Worm (Caenorhabditis elegans): ENCODE measurements around the gene srt-4.

The srt-4 gene

DNA sequence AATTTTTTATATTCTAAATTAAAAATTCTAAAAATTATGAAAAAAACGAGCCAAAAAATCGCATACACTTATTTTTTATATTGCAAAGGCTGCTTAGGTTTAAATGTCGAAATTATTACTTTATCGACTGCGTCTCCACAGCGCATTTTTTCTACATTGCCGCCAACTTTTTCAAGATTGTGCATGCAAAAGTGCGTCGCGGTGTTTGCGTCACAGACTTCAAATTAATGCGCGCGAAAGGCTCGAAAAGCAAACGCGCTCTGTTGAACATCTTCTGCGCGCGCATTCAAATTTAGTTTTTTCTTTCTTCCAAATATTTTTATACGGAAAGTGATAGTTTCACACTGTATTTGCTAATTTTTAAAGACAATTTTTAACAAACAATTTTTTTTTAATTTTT lies 22.8 kb downstream of the srt-4 start (continued):
- TF ChIP-seq fkh-10 (GFP tag; optimal IDR thresholded peaks at IDR 0.05) (peak; percentile 31), C34B4.2 (tag; optimal IDR thresholded peaks at IDR 0.05) (peak; percentile 40), C04F5.9 (tag; optimal IDR thresholded peaks at IDR 0.05) (peak; percentile 77), tbx-2 (tag; optimal IDR thresholded peaks at IDR 0.05) (peak; percentile 94), lin-39 (tag; optimal IDR thresholded peaks at IDR 0.05) (peak; percentile 36), lsy-2 (tag; optimal IDR thresholded peaks at IDR 0.05) (peak; percentile 87), ceh-88 (GFP tag; IDR thresholded peaks at IDR 0.05) (peak; percentile 95), egl-13 (tag; optimal IDR thresholded peaks at IDR 0.05) (peak; percentile 95), mab-9 (GFP tag; IDR thresholded peaks at IDR 0.05) (peak; percentile 97), blmp-1 (tag; optimal IDR thresholded peaks at IDR 0.05) (peak; percentile 35), elt-2 (tag; optimal IDR thresholded peaks at IDR 0.05) (peak; percentile 79), unc-62 (GFP tag; optimal IDR thresholded peaks at IDR 0.05) (no peak), sup-37 (GFP tag; optimal IDR thresholded peaks at IDR 0.05) (peak; percentile 69), fkh-4 (tag; optimal IDR thresholded peaks at IDR 0.05; ENCODE audit: borderline replicate concordance) (peak; percentile 86), unc-30 (tag; optimal IDR thresholded peaks at IDR 0.05) (no peak), snpc-4 (tag; optimal IDR thresholded peaks at IDR 0.05) (peak; percentile 71), lin-35 (GFP tag; optimal IDR thresholded peaks at IDR 0.05) (peak; percentile 96 to 99), pqm-1 (tag; optimal IDR thresholded peaks at IDR 0.05) (no peak), ama-1 (optimal IDR thresholded peaks at IDR 0.05) (no peak), hlh-4 (tag; optimal IDR thresholded peaks at IDR 0.05) (no peak), nhr-77 (tag; optimal IDR thresholded peaks at IDR 0.05) (peak; percentile 63), vab-15 (tag; optimal IDR thresholded peaks at IDR 0.05) (peak; percentile 63), pax-3 (tag; optimal IDR thresholded peaks at IDR 0.05) (peak; percentile 92), nhr-76 (tag; optimal IDR thresholded peaks at IDR 0.05) (no peak), ztf-4 (tag; optimal IDR thresholded peaks at IDR 0.05) (peak; percentile 67), zag-1 (tag; optimal IDR thresholded peaks at IDR 0.05) (no peak), ces-1 (GFP tag; optimal IDR thresholded peaks at IDR 0.05) (no peak), fos-1 (tag; optimal IDR thresholded peaks at IDR 0.05) (peak; percentile 52), sptf-1 (tag; optimal IDR thresholded peaks at IDR 0.05) (no peak), skn-1 (tag; optimal IDR thresholded peaks at IDR 0.05) (peak; percentile 64), nhr-28 (tag; optimal IDR thresholded peaks at IDR 0.05) (no peak), nhr-71 (tag; optimal IDR thresholded peaks at IDR 0.05) (peak; percentile 97), mdl-1 (tag; optimal IDR thresholded peaks at IDR 0.05) (peak in 1 of 2 experiments; percentile 57)

DNA sequence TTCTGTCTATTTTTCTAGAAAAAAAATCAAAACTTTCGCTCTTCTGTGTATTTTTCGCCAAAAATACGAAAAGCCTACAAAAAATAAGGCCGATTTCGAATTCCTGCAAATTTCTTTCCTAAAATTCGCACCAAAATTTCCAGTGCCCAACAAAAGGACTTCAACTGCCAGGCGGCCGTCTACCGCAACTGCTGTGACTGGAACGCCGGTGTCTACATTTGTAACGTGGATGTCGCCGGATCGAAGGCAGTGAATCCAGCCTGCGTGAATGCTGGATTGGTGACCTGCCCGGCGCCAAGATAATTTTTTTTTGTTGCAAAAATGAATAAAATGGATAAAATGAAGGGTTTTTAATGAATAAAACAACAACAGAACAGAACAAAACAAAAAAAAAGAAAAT lies 24.1 kb downstream of the srt-4 start:
- TF ChIP-seq nhr-90 (tag; optimal IDR thresholded peaks at IDR 0.05; ENCODE audit: poor library complexity), result no peak
- no peak for TF ChIP-seq snu-23 (GFP tag; optimal IDR thresholded peaks at IDR 0.05)
- no peak for TF ChIP-seq ceh-63 (GFP tag; optimal IDR thresholded peaks at IDR 0.05)
- no peak for TF ChIP-seq C34B4.2 (tag; optimal IDR thresholded peaks at IDR 0.05)
- no peak for TF ChIP-seq nhr-12 (tag; optimal IDR thresholded peaks at IDR 0.05)
- TF ChIP-seq ceh-90 (tag; optimal IDR thresholded peaks at IDR 0.05), result no peak

DNA sequence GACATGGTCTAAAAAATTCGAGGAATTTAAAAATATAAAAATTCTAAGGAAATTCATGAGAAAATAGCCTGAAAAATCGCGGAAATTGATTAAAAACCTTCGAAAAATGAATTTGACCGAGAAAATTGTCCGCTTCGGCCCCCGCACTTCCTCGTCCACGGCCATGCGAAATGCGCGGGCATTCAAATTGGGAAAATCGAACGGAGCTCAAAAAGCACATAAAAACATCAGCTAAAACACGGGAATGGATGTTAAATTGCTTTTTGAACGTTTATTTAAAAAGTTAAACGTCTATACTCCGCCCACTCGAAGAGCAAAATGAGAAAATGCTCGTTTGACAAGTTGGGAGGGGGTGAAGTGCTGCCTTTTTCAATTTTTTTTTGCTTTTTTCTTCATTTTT lies 25.4 kb downstream of the srt-4 start, which contains the start of gene F53E10.6:
Gene F53E10.6 (minus strand): TSS at position 8 of the 400 bp plus-strand sequence.
- TF ChIP-seq unc-98 (GFP tag; IDR thresholded peaks at IDR 0.05), result peak; percentile 50; the same call in 1 of the 2 replicates
- peak; percentile 15 for TF ChIP-seq swsn-7 (tag; optimal IDR thresholded peaks at IDR 0.05)
- TF ChIP-seq blmp-1 (tag; optimal IDR thresholded peaks at IDR 0.05), result peak; percentile 12
- TF ChIP-seq unc-30 (tag; optimal IDR thresholded peaks at IDR 0.05), result no peak
- TF ChIP-seq lin-35 (GFP tag; optimal IDR thresholded peaks at IDR 0.05), result peak; percentile 90 to 93
- peak; percentile 94 for TF ChIP-seq rnt-1 (tag; optimal IDR thresholded peaks at IDR 0.05)
- no peak for TF ChIP-seq mef-2 (tag; optimal IDR thresholded peaks at IDR 0.05)
- no peak for TF ChIP-seq zag-1 (tag; optimal IDR thresholded peaks at IDR 0.05)
- TF ChIP-seq tlp-1 (tag; optimal IDR thresholded peaks at IDR 0.05), result no peak
- TF ChIP-seq aha-1 (tag; optimal IDR thresholded peaks at IDR 0.05), result no peak
- peak; percentile 21 for TF ChIP-seq xbp-1 (tag; optimal IDR thresholded peaks at IDR 0.05)
- no peak for TF ChIP-seq efl-3 (GFP tag; optimal IDR thresholded peaks at IDR 0.05)
- no peak for TF ChIP-seq Y116A8C.19 (tag; optimal IDR thresholded peaks at IDR 0.05; ENCODE audit: borderline replicate concordance)
- TF ChIP-seq egl-27 (tag; optimal IDR thresholded peaks at IDR 0.05), result no peak
- TF ChIP-seq mep-1 (tag; optimal IDR thresholded peaks at IDR 0.05), result peak; percentile 40
- no peak for TF ChIP-seq lin-13 (GFP tag; optimal IDR thresholded peaks at IDR 0.05)
- TF ChIP-seq nhr-12 (tag; optimal IDR thresholded peaks at IDR 0.05), result no peak
- TF ChIP-seq nhr-11 (tag; optimal IDR thresholded peaks at IDR 0.05), result no peak
- no peak for TF ChIP-seq mab-9 (GFP tag; IDR thresholded peaks at IDR 0.05)
- TF ChIP-seq irx-1 (tag; optimal IDR thresholded peaks at IDR 0.05), result peak; percentile 62
- TF ChIP-seq C04F5.9 (tag; optimal IDR thresholded peaks at IDR 0.05), result no peak
- peak; percentile 44 for TF ChIP-seq tbx-2 (tag; optimal IDR thresholded peaks at IDR 0.05)
- peak; percentile 17 for TF ChIP-seq dsc-1 (tag; optimal IDR thresholded peaks at IDR 0.05)
